Worm (Caenorhabditis elegans) whole organism, L2 larva: ENCODE measurements around the gene F23H12.7.

Experiments
- C34F6.9 ChIP-seq: fragments of 150-350 bp; optimal IDR thresholded peaks from 2 replicates; lab custom pipeline; 2014; ENCODE audit warnings: missing biosample characterization, missing genetic modification characterization
- F13H6.1 ChIP-seq: sonication (generic microtip); optimal IDR thresholded peaks from 2 replicates; lab custom pipeline; 2016; ENCODE audit warnings: missing genetic modification characterization, missing compliant biosample characterization
- R02D3.7 ChIP-seq: fragments of 150-350 bp; optimal IDR thresholded peaks from 2 replicates; lab custom pipeline; 2014; ENCODE audit warnings: missing biosample characterization, missing genetic modification characterization
- Y55F3AM.14 ChIP-seq: fragments of 200-800 bp; sonication (Bioruptor generic); optimal IDR thresholded peaks from 2 replicates; lab custom pipeline; 2018; ENCODE audit warnings: mild to moderate bottlenecking, missing genetic modification characterization, missing compliant biosample characterization
- alr-1 ChIP-seq: fragments of 150-350 bp; optimal IDR thresholded peaks from 2 replicates; lab custom pipeline; 2014; ENCODE audit warnings: missing biosample characterization, missing genetic modification characterization
- blmp-1 ChIP-seq: sonication (generic microtip); optimal IDR thresholded peaks from 2 replicates; lab custom pipeline; 2017; ENCODE audit warnings: missing genetic modification characterization, mild to moderate bottlenecking, missing compliant biosample characterization, antibody characterized with exemption, moderate library complexity; ENCODE audit not compliant: insufficient read depth
- ceh-16 ChIP-seq: fragments of 150-350 bp; optimal IDR thresholded peaks from 2 replicates; lab custom pipeline; 2014; ENCODE audit warnings: missing biosample characterization, missing genetic modification characterization
- ceh-82 ChIP-seq: fragments of 150-350 bp; optimal IDR thresholded peaks from 2 replicates; lab custom pipeline; 2014; ENCODE audit warnings: missing biosample characterization, missing genetic modification characterization
- dmd-4 ChIP-seq: sonication (generic microtip); optimal IDR thresholded peaks from 2 replicates; lab custom pipeline; 2017; ENCODE audit warnings: missing biosample characterization, missing genetic modification characterization
- egl-27 ChIP-seq: sonication (generic microtip); optimal IDR thresholded peaks from 3 replicates; lab custom pipeline; 2017; ENCODE audit warnings: missing biosample characterization, missing genetic modification reagents, missing genetic modification characterization
- elt-1 ChIP-seq: fragments of 150-350 bp; optimal IDR thresholded peaks from 2 replicates; lab custom pipeline; 2014; ENCODE audit warnings: missing biosample characterization, missing genetic modification characterization
- elt-3 ChIP-seq: sonication (generic microtip); optimal IDR thresholded peaks from 2 replicates; lab custom pipeline; 2017; ENCODE audit warnings: missing biosample characterization, missing genetic modification characterization
- fos-1 ChIP-seq: fragments of 150-350 bp; optimal IDR thresholded peaks from 2 replicates; lab custom pipeline; 2014; ENCODE audit warnings: missing biosample characterization, missing genetic modification characterization
- gmeb-1 ChIP-seq: fragments of 150-350 bp; optimal IDR thresholded peaks from 2 replicates; lab custom pipeline; 2014; ENCODE audit warnings: missing biosample characterization, missing genetic modification characterization
- lin-11 ChIP-seq: fragments of 150-350 bp; sonication (generic microtip); optimal IDR thresholded peaks from 2 replicates; lab custom pipeline; 2014; ENCODE audit warnings: missing biosample characterization, missing genetic modification characterization, inconsistent platforms, mixed read lengths
- lin-13 ChIP-seq: fragments of 150-350 bp; optimal IDR thresholded peaks from 2 replicates; lab custom pipeline; 2014; ENCODE audit warnings: missing biosample characterization, missing genetic modification reagents, missing genetic modification characterization
- lin-39 ChIP-seq: fragments of 150-350 bp; optimal IDR thresholded peaks from 2 replicates; lab custom pipeline; 2014; ENCODE audit warnings: missing biosample characterization, missing genetic modification reagents, missing genetic modification characterization
- lsy-2 ChIP-seq, 2 experiments: fragments of 150-350 bp in 1 of 2; sonication (generic microtip) in 1 of 2; optimal IDR thresholded peaks; 2 replicates each; lab custom pipeline; 2014 to 2017; ENCODE audit warnings: missing biosample characterization in 2 of 2, missing genetic modification characterization in 2 of 2
- mdl-1 ChIP-seq, 2 experiments: fragments of 150-350 bp in 1 of 2; sonication (generic microtip) in 1 of 2; optimal IDR thresholded peaks; 2 replicates each; lab custom pipeline; 2017; ENCODE audit warnings: missing biosample characterization in 2 of 2, missing genetic modification characterization in 2 of 2
- nhr-10 ChIP-seq: sonication (generic microtip); optimal IDR thresholded peaks from 2 replicates; lab custom pipeline; 2017; ENCODE audit warnings: missing biosample characterization, missing genetic modification characterization
- nhr-12 ChIP-seq: fragments of 150-350 bp; optimal IDR thresholded peaks from 2 replicates; lab custom pipeline; 2014; ENCODE audit warnings: missing biosample characterization, missing genetic modification characterization
- nhr-129 ChIP-seq: fragments of 150-350 bp; optimal IDR thresholded peaks from 2 replicates; lab custom pipeline; 2014; ENCODE audit warnings: missing biosample characterization, missing genetic modification characterization
- nhr-21 ChIP-seq: fragments of 150-350 bp; optimal IDR thresholded peaks from 2 replicates; lab custom pipeline; 2014; ENCODE audit warnings: missing biosample characterization, missing genetic modification characterization
- nhr-237 ChIP-seq: fragments of 150-350 bp; optimal IDR thresholded peaks from 2 replicates; lab custom pipeline; 2014; ENCODE audit warnings: missing biosample characterization, missing genetic modification characterization
- nhr-25 ChIP-seq: fragments of 150-350 bp; sonication (generic microtip); optimal IDR thresholded peaks from 3 replicates; lab custom pipeline; 2014; ENCODE audit warnings: missing biosample characterization, missing genetic modification characterization
- nhr-6 ChIP-seq: fragments of 150-350 bp; optimal IDR thresholded peaks from 2 replicates; lab custom pipeline; 2014; ENCODE audit warnings: missing biosample characterization, missing genetic modification characterization
- peb-1 ChIP-seq: fragments of 150-350 bp; optimal IDR thresholded peaks from 2 replicates; lab custom pipeline; 2014; ENCODE audit warnings: missing biosample characterization, missing genetic modification characterization
- sem-4 ChIP-seq: fragments of 150-350 bp; optimal IDR thresholded peaks from 2 replicates; lab custom pipeline; 2014; ENCODE audit warnings: missing biosample characterization, missing genetic modification reagents, missing genetic modification characterization
- sma-3 ChIP-seq: sonication (generic microtip); optimal IDR thresholded peaks from 2 replicates; lab custom pipeline; 2016; ENCODE audit warnings: missing genetic modification reagents, missing genetic modification characterization, missing compliant biosample characterization
- sma-9 ChIP-seq, 2 experiments: fragments of 150-350 bp in 1 of 2; sonication (generic microtip) in 1 of 2; optimal IDR thresholded peaks; 2 replicates each; lab custom pipeline; 2014 to 2016; ENCODE audit warnings: missing genetic modification characterization in 2 of 2, mild to moderate bottlenecking in 1 of 2, missing biosample characterization in 1 of 2, missing compliant biosample characterization in 1 of 2, missing genetic modification reagents in 1 of 2, moderate library complexity in 1 of 2
- unc-39 ChIP-seq: fragments of 150-350 bp; optimal IDR thresholded peaks from 2 replicates; lab custom pipeline; 2014; ENCODE audit warnings: missing biosample characterization, missing genetic modification characterization
- unc-55 ChIP-seq: fragments of 150-350 bp; sonication (generic microtip); optimal IDR thresholded peaks from 3 replicates; lab custom pipeline; 2014; ENCODE audit warnings: missing biosample characterization, missing genetic modification reagents, missing genetic modification characterization
- unc-62 ChIP-seq: fragments of 150-350 bp; optimal IDR thresholded peaks from 2 replicates; lab custom pipeline; 2014; ENCODE audit warnings: missing biosample characterization, missing genetic modification reagents, missing genetic modification characterization
- zag-1 ChIP-seq: fragments of 150-350 bp; optimal IDR thresholded peaks from 2 replicates; lab custom pipeline; 2014; ENCODE audit warnings: missing biosample characterization, missing genetic modification characterization
- ztf-1 ChIP-seq: fragments of 200-800 bp; sonication (Bioruptor generic); conservative IDR thresholded peaks from 2 replicates; pipeline ENCODE4 v1.3.6; 2022; ENCODE audit warnings: missing genetic modification characterization, missing compliant biosample characterization
- ztf-11 ChIP-seq: sonication (generic microtip); optimal IDR thresholded peaks from 2 replicates; lab custom pipeline; 2017; ENCODE audit warnings: missing biosample characterization, missing genetic modification characterization

The F23H12.7 gene

DNA sequence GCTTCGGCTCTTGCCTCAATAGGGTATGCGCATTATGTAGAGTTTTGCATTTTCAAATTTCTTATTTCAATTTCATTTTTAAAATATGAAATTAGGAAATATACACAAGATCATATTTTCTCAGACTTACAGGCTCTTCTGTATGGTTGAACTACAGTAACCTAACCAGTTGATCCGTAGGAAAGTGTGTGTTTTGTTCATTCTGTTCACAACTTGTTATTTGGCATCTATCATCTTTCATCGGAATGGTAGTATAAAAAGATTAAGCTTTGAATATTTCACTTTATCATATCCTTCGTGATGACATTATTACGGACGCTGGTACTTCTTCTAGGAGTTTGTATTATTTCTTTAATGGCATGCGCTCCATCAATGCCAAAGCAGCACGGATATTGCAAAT, 34.4 kb downstream of the F23H12.7 start, which contains the start of gene K01D12.10:
K01D12.10 (plus strand) TSS at position 301 of the 400 bp plus-strand sequence.
- no peak for TF ChIP-seq ceh-16
- TF ChIP-seq alr-1 (tag; lab: Kevin White, UChicago) = no peak
- TF ChIP-seq zag-1 (tag; lab: Kevin White, UChicago) = no peak

DNA sequence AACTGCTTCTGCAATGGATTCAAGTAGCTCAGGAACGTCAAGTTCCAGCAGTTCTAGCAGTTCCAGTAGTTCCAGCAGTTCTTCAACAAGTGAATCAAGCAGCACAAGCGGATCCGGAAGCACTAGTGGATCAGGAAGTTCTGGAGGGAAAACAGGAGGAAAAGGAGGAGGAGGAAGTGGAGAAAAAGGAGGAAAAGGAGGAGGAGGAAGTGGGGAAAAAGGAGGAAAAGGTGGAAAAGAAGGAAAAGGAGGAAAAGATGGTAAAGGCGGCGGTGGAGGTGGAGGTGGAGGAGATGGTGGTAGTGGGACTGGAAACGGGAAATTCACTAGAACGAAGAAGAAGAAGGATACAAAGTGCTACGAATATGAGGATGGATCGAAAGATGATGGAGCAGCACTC, 35.0 kb downstream of the F23H12.7 start:
- TF ChIP-seq lin-13 (GFP tag; lab: Kevin White, UChicago) = no peak
- no peak for TF ChIP-seq C34F6.9 (tag; lab: Kevin White, UChicago)
- TF ChIP-seq egl-27 (tag; lab: Kevin White, UChicago) = no peak
- TF ChIP-seq mdl-1 (tag; optimal IDR thresholded peaks at IDR 0.05; lab: Kevin White, UChicago) = no peak
- no peak for TF ChIP-seq elt-3 (tag; lab: Kevin White, UChicago)
- TF ChIP-seq sma-3 (GFP tag; lab: Kevin White, UChicago) = no peak
- TF ChIP-seq unc-62 (GFP tag; lab: Kevin White, UChicago) = no peak
- TF ChIP-seq unc-39 (tag; lab: Kevin White, UChicago) = no peak
- TF ChIP-seq ceh-82 (tag; lab: Kevin White, UChicago) = no peak
- TF ChIP-seq sma-9 (GFP tag; optimal IDR thresholded peaks at IDR 0.05; lab: Kevin White, UChicago) = no peak
- no peak for TF ChIP-seq sma-9 (tag; optimal IDR thresholded peaks at IDR 0.05; lab: Kevin White, UChicago)
- TF ChIP-seq blmp-1 = no peak
- no peak for TF ChIP-seq dmd-4 (tag; lab: Kevin White, UChicago)
- no peak for TF ChIP-seq elt-1 (tag; lab: Kevin White, UChicago)
- TF ChIP-seq nhr-10 (tag; lab: Kevin White, UChicago) = no peak
- no peak for TF ChIP-seq F13H6.1 (tag; lab: Kevin White, UChicago)

DNA sequence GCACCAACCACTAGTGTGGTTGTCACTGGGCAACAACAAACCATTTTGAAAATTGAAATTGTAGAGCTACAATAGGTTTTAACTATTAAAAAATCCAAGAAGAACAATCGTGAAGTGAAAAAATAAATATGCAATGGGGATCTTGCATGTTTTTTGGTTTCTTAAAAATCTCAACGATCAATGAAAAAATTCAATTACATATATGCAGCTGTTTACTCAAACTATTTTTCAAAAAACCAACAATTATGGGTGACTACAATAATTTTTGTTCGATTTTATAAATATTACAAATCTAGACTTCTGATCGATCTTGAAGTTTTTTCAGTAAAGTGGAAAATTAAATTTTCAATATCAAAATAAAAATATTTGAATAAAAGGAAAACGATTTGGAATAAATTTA, 37.0 kb downstream of the F23H12.7 start, which contains the start of gene cdr-4:
cdr-4 (minus strand) TSS at position 101 of the 400 bp plus-strand sequence.
- TF ChIP-seq lin-11 (tag; lab: Kevin White, UChicago) (no peak), lin-39 (tag; lab: Kevin White, UChicago) (no peak)
- TF ChIP-seq, all 48 proteins: peak for 0

DNA sequence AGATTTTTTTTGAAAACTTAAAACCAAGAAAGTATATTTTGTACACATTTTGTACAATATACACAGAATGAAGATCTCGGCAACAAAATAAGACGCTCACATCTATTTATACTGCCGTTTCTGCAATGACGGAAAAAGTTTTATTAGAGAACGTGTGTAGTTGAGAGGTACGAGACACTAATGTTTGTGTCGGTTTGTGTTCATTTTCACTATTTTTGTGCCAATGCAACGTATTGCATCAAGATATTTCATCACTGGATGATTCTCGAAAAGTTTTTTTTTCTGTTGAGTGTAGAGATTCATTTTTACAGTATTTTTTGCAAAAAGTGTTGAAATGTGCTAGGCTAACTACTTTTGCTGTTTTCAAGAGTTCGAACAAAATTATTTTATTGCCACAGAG, 37.5 kb downstream of the F23H12.7 start:
- no peak for TF ChIP-seq ztf-11 (tag; lab: Kevin White, UChicago)
- TF ChIP-seq nhr-21 (tag; lab: Kevin White, UChicago) = no peak
- TF ChIP-seq ztf-1 (GFP tag; lab: Robert Waterston, UW) = no peak
- no peak for TF ChIP-seq ceh-16
- TF ChIP-seq gmeb-1 (tag; lab: Kevin White, UChicago) = peak; percentile 7
- peak; percentile 53 for TF ChIP-seq unc-55 (GFP tag; lab: Kevin White, UChicago)
- TF ChIP-seq unc-39 (tag; lab: Kevin White, UChicago) = no peak
- TF ChIP-seq nhr-129 (tag; lab: Kevin White, UChicago) = peak; percentile 83
- no peak for TF ChIP-seq nhr-6 (tag; lab: Kevin White, UChicago)
- no peak for TF ChIP-seq ceh-82 (tag; lab: Kevin White, UChicago)
- no peak for TF ChIP-seq elt-1 (tag; lab: Kevin White, UChicago)
- peak; percentile 37 for TF ChIP-seq C34F6.9 (tag; lab: Kevin White, UChicago)
- no peak for TF ChIP-seq mdl-1 (tag; optimal IDR thresholded peaks at IDR 0.05; lab: Kevin White, UChicago)
- TF ChIP-seq sma-9 (GFP tag; optimal IDR thresholded peaks at IDR 0.05; lab: Kevin White, UChicago) = peak; percentile 51
- TF ChIP-seq sma-9 (tag; optimal IDR thresholded peaks at IDR 0.05; lab: Kevin White, UChicago) = no peak
- TF ChIP-seq egl-27 (tag; lab: Kevin White, UChicago) = no peak
- peak in 1 of 2 experiments; percentile 48 for TF ChIP-seq lsy-2 (tag; optimal IDR thresholded peaks at IDR 0.05; lab: Kevin White, UChicago)
- no peak for TF ChIP-seq R02D3.7
- TF ChIP-seq nhr-12 (tag; lab: Kevin White, UChicago) = no peak
- peak; percentile 44 for TF ChIP-seq fos-1 (tag; lab: Kevin White, UChicago)
- TF ChIP-seq peb-1 (tag; lab: Kevin White, UChicago) = no peak
- TF ChIP-seq nhr-10 (tag; lab: Kevin White, UChicago) = no peak

DNA sequence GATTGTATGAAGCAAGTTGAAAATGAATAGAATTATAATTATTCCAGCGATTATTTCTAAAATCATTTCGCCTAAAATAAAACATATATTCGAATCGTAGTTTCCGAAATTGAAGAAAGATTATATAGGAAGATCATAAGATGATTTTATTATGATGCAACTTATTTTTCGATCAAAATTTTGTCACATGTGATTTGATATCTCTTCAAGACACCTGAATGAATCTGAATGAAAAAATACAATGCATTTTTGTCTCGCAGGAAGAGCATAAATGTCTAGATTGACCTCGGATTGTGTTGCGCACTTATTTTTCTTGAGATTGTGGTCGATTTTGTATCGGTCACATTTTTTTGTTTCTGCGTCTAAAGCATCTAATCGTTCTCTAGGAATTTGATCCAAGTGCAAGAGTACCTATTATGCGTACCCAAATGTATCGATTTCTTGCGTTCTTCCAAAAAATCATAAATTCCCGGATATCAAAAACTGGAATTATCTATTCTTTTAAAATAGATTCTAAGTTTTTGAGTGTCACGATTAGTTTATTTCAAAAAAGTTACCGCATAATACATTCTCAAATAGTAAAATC, 39.0 kb downstream of the F23H12.7 start, which contains the start of gene hrg-2:
hrg-2 (minus strand) TSS at position 98 of the 586 bp plus-strand sequence.
- no peak for TF ChIP-seq ztf-11 (tag; lab: Kevin White, UChicago)
- no peak for TF ChIP-seq alr-1 (tag; lab: Kevin White, UChicago)
- peak in 1 of 2 experiments; percentile 12 for TF ChIP-seq lsy-2 (tag; optimal IDR thresholded peaks at IDR 0.05; lab: Kevin White, UChicago)
- no peak for TF ChIP-seq Y55F3AM.14 (GFP tag; lab: Kevin White, UChicago)
- TF ChIP-seq nhr-237 (tag; lab: Kevin White, UChicago) = no peak
- TF ChIP-seq nhr-129 (tag; lab: Kevin White, UChicago) = peak; percentile 96
- no peak for TF ChIP-seq sem-4 (tag; lab: Kevin White, UChicago)
- TF ChIP-seq fos-1 (tag; lab: Kevin White, UChicago) = no peak
- TF ChIP-seq ceh-82 (tag; lab: Kevin White, UChicago) = no peak
- peak; percentile 85 for TF ChIP-seq nhr-25 (tag; lab: Kevin White, UChicago)
- no peak for TF ChIP-seq peb-1 (tag; lab: Kevin White, UChicago)
- peak; percentile 55 for TF ChIP-seq sma-9 (GFP tag; optimal IDR thresholded peaks at IDR 0.05; lab: Kevin White, UChicago)
- TF ChIP-seq sma-9 (tag; optimal IDR thresholded peaks at IDR 0.05; lab: Kevin White, UChicago) = no peak
- TF ChIP-seq nhr-21 (tag; lab: Kevin White, UChicago) = peak; percentile 24
- TF ChIP-seq, all 48 proteins: peak for 5
